Worm (Caenorhabditis elegans) whole organism, late embryonic: ENCODE data around the gene Y48A6B.3.

Source experiments
- ama-1 ChIP-seq: fragments of 150-350 bp; optimal IDR thresholded peaks from 2 replicates; lab custom pipeline; 2014
- ceh-6 ChIP-seq: fragments of 200-800 bp; sonication (Bioruptor generic); optimal IDR thresholded peaks from 2 replicates; lab custom pipeline; 2018; ENCODE audit warnings: mild to moderate bottlenecking, missing genetic modification characterization, missing compliant biosample characterization
- ceh-9 ChIP-seq: sonication (generic microtip); optimal IDR thresholded peaks from 2 replicates; lab custom pipeline; 2016; ENCODE audit warnings: mild to moderate bottlenecking, missing genetic modification characterization, inconsistent platforms, missing compliant biosample characterization
- fkh-10 ChIP-seq: fragments of 150-350 bp; optimal IDR thresholded peaks from 2 replicates; lab custom pipeline; 2014; ENCODE audit warnings: missing biosample characterization, missing genetic modification reagents, missing genetic modification characterization
- gmeb-2 ChIP-seq: sonication (generic microtip); optimal IDR thresholded peaks from 2 replicates; lab custom pipeline; 2016; ENCODE audit warnings: missing genetic modification characterization, inconsistent platforms, missing compliant biosample characterization
- pag-3 ChIP-seq: sonication (generic microtip); optimal IDR thresholded peaks from 2 replicates; lab custom pipeline; 2016; ENCODE audit warnings: missing compliant biosample characterization, missing genetic modification characterization, borderline replicate concordance
- pat-9 ChIP-seq: fragments of 200-800 bp; sonication (Bioruptor generic); optimal IDR thresholded peaks from 2 replicates; lab custom pipeline; 2018; ENCODE audit warnings: mild to moderate bottlenecking, missing genetic modification characterization, moderate library complexity, missing compliant biosample characterization
- pqm-1 ChIP-seq: sonication (generic microtip); optimal IDR thresholded peaks from 2 replicates; lab custom pipeline; 2016; ENCODE audit warnings: missing genetic modification characterization, missing compliant biosample characterization

ce11 chrIII:10969644-10970043 is 38.4 kb upstream of the Y48A6B.3 start, which contains the start of gene dhc-4:
- TF ChIP-seq ama-1 (lab: Kevin White, UChicago) (no peak), pag-3 (tag; lab: Kevin White, UChicago) (no peak), gmeb-2 (tag; lab: Kevin White, UChicago) (no peak), fkh-10 (GFP tag; lab: Kevin White, UChicago) (no peak), pqm-1 (tag; lab: Kevin White, UChicago) (no peak), pat-9 (tag; lab: Kevin White, UChicago) (no peak), ceh-6 (no peak), ceh-9 (tag; lab: Kevin White, UChicago) (no peak)
